Fruit fly (Drosophila melanogaster) whole organism, embryonic: ENCODE measurements around the gene Tom.

Source experiments
- B-H1 ChIP-seq: fragments of 200-800 bp; sonication (Bioruptor generic); IDR thresholded peaks from 3 replicates; pipeline ENCODE4 v1.3.6; 2022; ENCODE audit warnings: missing biosample characterization, missing genetic modification characterization
- Bdp1 ChIP-seq: fragments of 200-800 bp; sonication (Bioruptor generic); optimal IDR thresholded peaks from 3 replicates; lab custom pipeline; 2016; ENCODE audit warnings: missing biosample characterization, missing genetic modification characterization
- Blimp-1 ChIP-seq: fragments of 200-800 bp; sonication (Bioruptor generic); optimal IDR thresholded peaks from 3 replicates; lab custom pipeline; 2018; ENCODE audit warnings: missing biosample characterization, missing genetic modification characterization, mild to moderate bottlenecking, moderate library complexity, missing genetic modification reagents
- CG10654 ChIP-seq: fragments of 200-800 bp; sonication (Bioruptor generic); optimal IDR thresholded peaks from 2 replicates; lab custom pipeline; 2016; ENCODE audit warnings: missing biosample characterization, missing genetic modification characterization
- CG10979 ChIP-seq: fragments of 200-800 bp; sonication (Bioruptor generic); optimal IDR thresholded peaks from 2 replicates; lab custom pipeline; 2018; ENCODE audit warnings: missing biosample characterization, mild to moderate bottlenecking, missing genetic modification characterization, moderate library complexity
- CG11456 ChIP-seq: fragments of 200-800 bp; sonication (Bioruptor generic); IDR thresholded peaks from 3 replicates; pipeline ENCODE4 v1.3.6; 2022; ENCODE audit warnings: missing biosample characterization, missing genetic modification characterization
- CG13287 ChIP-seq: fragments of 200-800 bp; sonication (Bioruptor generic); IDR thresholded peaks from 2 replicates; pipeline ENCODE4 v1.3.6; 2022; ENCODE audit warnings: missing biosample characterization, missing genetic modification characterization; ENCODE audit not compliant: partially characterized antibody
- CG14014 ChIP-seq: fragments of 200-800 bp; sonication (Bioruptor generic); IDR thresholded peaks from 2 replicates; pipeline ENCODE4 v1.3.6; 2022; ENCODE audit warnings: missing biosample characterization, missing genetic modification characterization
- CG15696 ChIP-seq: fragments of 200-800 bp; sonication (Bioruptor generic); optimal IDR thresholded peaks from 2 replicates; lab custom pipeline; 2019; ENCODE audit warnings: missing biosample characterization, mild to moderate bottlenecking, missing genetic modification characterization, moderate library complexity
- CG1603 ChIP-seq: fragments of 200-800 bp; sonication (Bioruptor generic); optimal IDR thresholded peaks from 2 replicates; lab custom pipeline; 2019; ENCODE audit warnings: missing biosample characterization, mild to moderate bottlenecking, missing genetic modification characterization, moderate library complexity
- CG3163 ChIP-seq: fragments of 200-800 bp; sonication (Bioruptor generic); optimal IDR thresholded peaks from 3 replicates; lab custom pipeline; 2016; ENCODE audit warnings: missing biosample characterization, missing genetic modification characterization
- CG3281 ChIP-seq: fragments of 200-800 bp; sonication (Bioruptor generic); optimal IDR thresholded peaks from 3 replicates; lab custom pipeline; 2017; ENCODE audit warnings: missing biosample characterization, mild to moderate bottlenecking, missing genetic modification characterization
- CG3838 ChIP-seq: fragments of 200-800 bp; sonication (Bioruptor generic); optimal IDR thresholded peaks from 3 replicates; lab custom pipeline; 2016; ENCODE audit warnings: missing biosample characterization, missing genetic modification characterization
- CG6689 ChIP-seq: fragments of 200-800 bp; sonication (Bioruptor generic); IDR thresholded peaks from 2 replicates; pipeline ENCODE4 v1.3.6; 2022; ENCODE audit warnings: missing biosample characterization, missing genetic modification characterization
- CG8290 ChIP-seq, 3 experiments: fragments of 200-800 bp; sonication (Bioruptor generic); optimal IDR thresholded peaks; 2 replicates each; lab custom pipeline; 2016 to 2019; ENCODE audit warnings: missing biosample characterization in 3 of 3, missing genetic modification characterization in 3 of 3, mild to moderate bottlenecking in 2 of 3, moderate library complexity in 1 of 3
- CG9797 ChIP-seq: fragments of 200-800 bp; sonication (Bioruptor generic); optimal IDR thresholded peaks from 3 replicates; lab custom pipeline; 2018; ENCODE audit warnings: missing biosample characterization, mild to moderate bottlenecking, missing genetic modification characterization
- Chrac-16 ChIP-seq: fragments of 200-800 bp; sonication (Bioruptor generic); optimal IDR thresholded peaks from 3 replicates; lab custom pipeline; 2016; ENCODE audit warnings: missing biosample characterization, missing genetic modification characterization
- Dad ChIP-seq: fragments of 200-800 bp; sonication (Bioruptor generic); optimal IDR thresholded peaks from 3 replicates; lab custom pipeline; 2016; ENCODE audit warnings: missing biosample characterization, missing genetic modification characterization
- HmgD ChIP-seq: fragments of 200-800 bp; sonication (Bioruptor generic); optimal IDR thresholded peaks from 3 replicates; lab custom pipeline; 2016; ENCODE audit warnings: missing biosample characterization, missing genetic modification characterization
- Hr3 ChIP-seq: fragments of 200-800 bp; sonication (Bioruptor generic); optimal IDR thresholded peaks from 3 replicates; lab custom pipeline; 2016; ENCODE audit warnings: missing biosample characterization, missing genetic modification characterization
- Kr ChIP-seq: fragments of 200-800 bp; sonication (Bioruptor generic); optimal IDR thresholded peaks from 2 replicates; lab custom pipeline; 2017; ENCODE audit warnings: missing biosample characterization, mild to moderate bottlenecking, missing genetic modification characterization
- Mes4 ChIP-seq: fragments of 200-800 bp; sonication (Bioruptor generic); optimal IDR thresholded peaks from 2 replicates; lab custom pipeline; 2016; ENCODE audit warnings: missing biosample characterization, missing genetic modification characterization
- Mrtf ChIP-seq: fragments of 200-800 bp; sonication (Bioruptor generic); IDR thresholded peaks from 3 replicates; pipeline ENCODE4 v1.3.6; 2022; ENCODE audit warnings: missing biosample characterization, missing genetic modification characterization
- Nf-YB ChIP-seq: fragments of 200-800 bp; sonication (Bioruptor generic); optimal IDR thresholded peaks from 3 replicates; lab custom pipeline; 2019; ENCODE audit warnings: missing biosample characterization, mild to moderate bottlenecking, missing genetic modification characterization, moderate library complexity
- Ravus ChIP-seq: fragments of 200-800 bp; sonication (Bioruptor generic); IDR thresholded peaks from 2 replicates; pipeline ENCODE4 v1.3.6; 2022; ENCODE audit warnings: missing biosample characterization, missing genetic modification characterization
- Scr ChIP-seq: fragments of 200-800 bp; sonication (Bioruptor generic); IDR thresholded peaks from 2 replicates; pipeline ENCODE4 v1.3.6; 2022; ENCODE audit warnings: missing biosample characterization, missing genetic modification characterization; ENCODE audit not compliant: partially characterized antibody
- Sry-δ ChIP-seq: fragments of 200-800 bp; sonication (Bioruptor generic); optimal IDR thresholded peaks from 2 replicates; lab custom pipeline; 2016; ENCODE audit warnings: missing biosample characterization, missing genetic modification characterization
- ac ChIP-seq: fragments of 200-800 bp; sonication (Bioruptor generic); optimal IDR thresholded peaks from 3 replicates; lab custom pipeline; 2017; ENCODE audit warnings: missing biosample characterization, mild to moderate bottlenecking, missing genetic modification characterization
- bbx ChIP-seq: fragments of 200-800 bp; sonication (Bioruptor generic); IDR thresholded peaks from 2 replicates; pipeline ENCODE4 v1.3.6; 2022; ENCODE audit warnings: missing biosample characterization, missing genetic modification characterization; ENCODE audit not compliant: partially characterized antibody
- cas ChIP-seq: fragments of 200-800 bp; sonication (Bioruptor generic); IDR thresholded peaks from 2 replicates; pipeline ENCODE4 v1.3.6; 2022; ENCODE audit warnings: missing biosample characterization, missing genetic modification characterization
- caup ChIP-seq: fragments of 200-800 bp; sonication (Bioruptor generic); optimal IDR thresholded peaks from 3 replicates; lab custom pipeline; 2017; ENCODE audit warnings: missing biosample characterization, mild to moderate bottlenecking, missing genetic modification characterization, moderate library complexity; ENCODE audit not compliant: severe bottlenecking
- chif ChIP-seq, 2 experiments: fragments of 200-800 bp; sonication (Bioruptor generic); optimal IDR thresholded peaks; 3 replicates each; lab custom pipeline; 2016; ENCODE audit warnings: missing biosample characterization in 2 of 2, missing genetic modification characterization in 2 of 2
- gsb-n ChIP-seq: fragments of 200-800 bp; sonication (Bioruptor generic); optimal IDR thresholded peaks from 3 replicates; lab custom pipeline; 2018; ENCODE audit warnings: missing biosample characterization, mild to moderate bottlenecking, missing genetic modification characterization
- her ChIP-seq: fragments of 200-800 bp; sonication (Bioruptor generic); optimal IDR thresholded peaks from 2 replicates; lab custom pipeline; 2016; ENCODE audit warnings: missing biosample characterization, missing genetic modification characterization
- kah ChIP-seq: fragments of 200-800 bp; sonication (Bioruptor generic); optimal IDR thresholded peaks from 2 replicates; lab custom pipeline; 2018; ENCODE audit warnings: missing biosample characterization, mild to moderate bottlenecking, missing genetic modification characterization
- luna ChIP-seq: fragments of 200-800 bp; sonication (Bioruptor generic); optimal IDR thresholded peaks from 2 replicates; lab custom pipeline; 2016; ENCODE audit warnings: missing biosample characterization, missing genetic modification characterization
- oc ChIP-seq: fragments of 200-800 bp; sonication (Bioruptor generic); optimal IDR thresholded peaks from 2 replicates; lab custom pipeline; 2018; ENCODE audit warnings: missing biosample characterization, mild to moderate bottlenecking, missing genetic modification characterization, moderate library complexity
- sc ChIP-seq, 3 experiments: fragments of >200 bp in 2 of 3; fragments of 200-800 bp in 1 of 3; sonication (Bioruptor generic) in 1 of 3; optimal IDR thresholded peaks; 2 replicates in 2 of 3; 3 replicates in 1 of 3; lab custom pipeline; 2017; ENCODE audit warnings: mild to moderate bottlenecking in 1 of 3, missing biosample characterization in 1 of 3, missing genetic modification characterization in 1 of 3, missing genetic modification reagents in 1 of 3
- scrt ChIP-seq: fragments of 200-800 bp; sonication (Bioruptor generic); optimal IDR thresholded peaks from 2 replicates; lab custom pipeline; 2018; ENCODE audit warnings: missing biosample characterization, mild to moderate bottlenecking, missing genetic modification characterization, moderate library complexity
- sd ChIP-seq: fragments of 200-800 bp; sonication (Bioruptor generic); optimal IDR thresholded peaks from 3 replicates; lab custom pipeline; 2018; ENCODE audit warnings: missing biosample characterization, mild to moderate bottlenecking, missing genetic modification characterization, moderate library complexity
- slbo ChIP-seq: fragments of 200-800 bp; sonication (Bioruptor generic); IDR thresholded peaks from 2 replicates; pipeline ENCODE4 v1.3.6; 2022; ENCODE audit warnings: missing biosample characterization, missing genetic modification characterization
- sr ChIP-seq: fragments of 200-800 bp; sonication (Bioruptor generic); IDR thresholded peaks from 3 replicates; pipeline ENCODE4 v1.3.6; 2022; ENCODE audit warnings: missing biosample characterization, missing genetic modification characterization
- stc ChIP-seq: fragments of 200-800 bp; sonication (Bioruptor generic); IDR thresholded peaks from 2 replicates; pipeline ENCODE4 v1.3.6; 2022; ENCODE audit warnings: missing biosample characterization, missing genetic modification characterization
- sug ChIP-seq: fragments of 200-800 bp; optimal IDR thresholded peaks from 2 replicates; lab custom pipeline; 2019; ENCODE audit warnings: missing biosample characterization, mild to moderate bottlenecking, missing genetic modification characterization, moderate library complexity
- unpg ChIP-seq: fragments of 200-800 bp; sonication (Bioruptor generic); optimal IDR thresholded peaks from 3 replicates; lab custom pipeline; 2018; ENCODE audit warnings: missing biosample characterization, mild to moderate bottlenecking, missing genetic modification characterization, moderate library complexity
- vfl ChIP-seq: fragments of 200-800 bp; sonication (Bioruptor generic); optimal IDR thresholded peaks from 2 replicates; lab custom pipeline; 2016; ENCODE audit warnings: missing biosample characterization, missing genetic modification characterization
- vnd ChIP-seq: fragments of 200-800 bp; sonication (Bioruptor generic); IDR thresholded peaks from 3 replicates; pipeline ENCODE4 v1.3.6; 2022; ENCODE audit warnings: missing biosample characterization, missing genetic modification characterization; ENCODE audit not compliant: partially characterized antibody
- wdn ChIP-seq: fragments of 200-800 bp; sonication (Bioruptor generic); IDR thresholded peaks from 2 replicates; pipeline ENCODE4 v1.3.6; 2022; ENCODE audit warnings: missing biosample characterization, missing genetic modification characterization
- z ChIP-seq: fragments of 200-800 bp; sonication (Bioruptor generic); IDR thresholded peaks from 3 replicates; pipeline ENCODE4 v1.3.6; 2022; ENCODE audit warnings: missing biosample characterization, missing genetic modification characterization
- zfh2 ChIP-seq: fragments of 200-800 bp; sonication (Bioruptor generic); optimal IDR thresholded peaks from 2 replicates; lab custom pipeline; 2016; ENCODE audit warnings: missing biosample characterization, missing genetic modification characterization

Gene Tom

dm6 chr3L:14982675-14983084 lies 13.5 kb downstream of the Tom start, which contains the start of gene CG5114 (continued):
- TF ChIP-seq Mrtf (GFP tag; lab: Robert Waterston, UW) = no peak
- TF ChIP-seq sc (optimal IDR thresholded peaks at IDR 0.05; lab: Kevin White, UChicago) = no peak
- TF ChIP-seq sc (GFP tag; optimal IDR thresholded peaks at IDR 0.05; lab: Kevin White, UChicago) = no peak
- no peak for TF ChIP-seq stc (GFP tag; lab: Robert Waterston, UW)
- TF ChIP-seq CG3838 (GFP tag; lab: Kevin White, UChicago) = no peak
- TF ChIP-seq ac (GFP tag; lab: Kevin White, UChicago) = no peak
- TF ChIP-seq CG6689 (GFP tag; lab: Robert Waterston, UW) = no peak
- peak; percentile 38 for TF ChIP-seq HmgD (GFP tag; lab: Kevin White, UChicago)
- peak; percentile 39 for TF ChIP-seq sd (tag; lab: Kevin White, UChicago)
- TF ChIP-seq slbo (GFP tag; lab: Robert Waterston, UW) = peak; percentile 50; the same call in 1 of the 2 replicates
- no peak for TF ChIP-seq z
- no peak for TF ChIP-seq Hr3 (GFP tag; lab: Kevin White, UChicago)
- TF ChIP-seq vfl (GFP tag; lab: Kevin White, UChicago) = peak; percentile 14
- no peak for TF ChIP-seq Mes4
- TF ChIP-seq Dad (GFP tag; lab: Kevin White, UChicago) = peak; percentile 37
- TF ChIP-seq bbx (GFP tag; lab: Robert Waterston, UW) = peak; percentile 93
- peak; percentile 60 for TF ChIP-seq her (GFP tag; lab: Kevin White, UChicago)
- TF ChIP-seq CG3163 (GFP tag; lab: Kevin White, UChicago) = peak; percentile 31
- TF ChIP-seq CG13287 (GFP tag; lab: Robert Waterston, UW) = peak; percentile 97
- no peak for TF ChIP-seq kah (GFP tag; lab: Kevin White, UChicago)
- TF ChIP-seq CG1603 (tag; lab: Kevin White, UChicago) = peak; percentile 88
- TF ChIP-seq CG15696 = no peak
- peak; percentile 46 for TF ChIP-seq CG10979 (tag; lab: Kevin White, UChicago)
- TF ChIP-seq zfh2 (GFP tag; lab: Kevin White, UChicago) = peak; percentile 6
- no peak for TF ChIP-seq sr
- TF ChIP-seq Blimp-1 (GFP tag; lab: Kevin White, UChicago) = no peak
- TF ChIP-seq luna = peak; percentile 1
- TF ChIP-seq CG9797 = peak; percentile 56
- TF ChIP-seq scrt (GFP tag; lab: Kevin White, UChicago) = no peak
- peak; percentile 36 for TF ChIP-seq CG3281 (GFP tag; lab: Kevin White, UChicago)
- no peak for TF ChIP-seq CG14014 (GFP tag; lab: Robert Waterston, UW)
- TF ChIP-seq B-H1 = no peak
- no peak for TF ChIP-seq oc
- TF ChIP-seq Nf-YB (GFP tag; lab: Kevin White, UChicago) = no peak
- peak; percentile 39 for TF ChIP-seq gsb-n
- no peak for TF ChIP-seq Kr
- peak; percentile 54 for TF ChIP-seq sug (tag; lab: Kevin White, UChicago)
- no peak for TF ChIP-seq cas (GFP tag; lab: Robert Waterston, UW)
- peak; percentile 88 for TF ChIP-seq Sry-δ (GFP tag; lab: Kevin White, UChicago)
- peak; percentile 31 for TF ChIP-seq unpg (GFP tag; lab: Kevin White, UChicago)
- peak; percentile 88 for TF ChIP-seq Scr (GFP tag; lab: Robert Waterston, UW)
- no peak for TF ChIP-seq Ravus
- peak; percentile 16 for TF ChIP-seq Bdp1 (GFP tag; lab: Kevin White, UChicago)
- TF ChIP-seq Chrac-16 (GFP tag; lab: Kevin White, UChicago) = no peak
- TF ChIP-seq chif (GFP tag; optimal IDR thresholded peaks at IDR 0.05; lab: Kevin White, UChicago) = peak; percentile 25 to 51
- TF ChIP-seq CG10654 (GFP tag; lab: Kevin White, UChicago) = no peak
- no peak for TF ChIP-seq wdn (GFP tag; lab: Robert Waterston, UW)
- peak; percentile 84 for TF ChIP-seq vnd (GFP tag; lab: Robert Waterston, UW)
- TF ChIP-seq caup (GFP tag; lab: Kevin White, UChicago) = peak; percentile 37
- TF ChIP-seq CG11456 (GFP tag; lab: Robert Waterston, UW) = no peak
- TF ChIP-seq CG8290 (GFP tag; optimal IDR thresholded peaks at IDR 0.05; lab: Kevin White, UChicago) = no peak
- peak in 1 of 2 experiments; percentile 83 for TF ChIP-seq CG8290 (tag; optimal IDR thresholded peaks at IDR 0.05; lab: Kevin White, UChicago)
